Worm (Caenorhabditis elegans) whole organism, L4 larva: ENCODE data around the gene C55B6.4.
A peak's percentile ranks its signal among the peaks of the same experiment; 100 is the strongest.

Source experiments
- D1046.2 ChIP-seq: fragments of 200-800 bp; sonication (Bioruptor generic); IDR thresholded peaks from 2 replicates; pipeline ENCODE4 v1.3.6; 2022; ENCODE audit warnings: missing genetic modification characterization, missing compliant biosample characterization
- R02D3.7 ChIP-seq: fragments of 150-350 bp; sonication (generic microtip); optimal IDR thresholded peaks from 3 replicates; lab custom pipeline; 2014; ENCODE audit warnings: missing biosample characterization, missing genetic modification characterization
- T20F7.1 ChIP-seq: fragments of 200-800 bp; sonication (Bioruptor generic); optimal IDR thresholded peaks from 2 replicates; lab custom pipeline; 2018; ENCODE audit warnings: mild to moderate bottlenecking, missing genetic modification characterization, missing compliant biosample characterization
- Y105C5A.15 ChIP-seq: fragments of 200-800 bp; sonication (Bioruptor generic); IDR thresholded peaks from 2 replicates; pipeline ENCODE4 v1.3.6; 2022; ENCODE audit warnings: missing genetic modification characterization, missing compliant biosample characterization
- aha-1 ChIP-seq: fragments of 150-350 bp; peaks from one replicate; lab custom pipeline; 2014; ENCODE audit warnings: missing biosample characterization, missing genetic modification characterization
- ceh-20 ChIP-seq: fragments of 200-800 bp; sonication (Bioruptor generic); IDR thresholded peaks from 2 replicates; pipeline ENCODE4 v1.3.6; 2022; ENCODE audit warnings: missing genetic modification reagents, missing genetic modification characterization, missing compliant biosample characterization
- cey-2 ChIP-seq: sonication (generic microtip); optimal IDR thresholded peaks from 3 replicates; lab custom pipeline; 2017; ENCODE audit warnings: missing genetic modification characterization, mild to moderate bottlenecking, missing compliant biosample characterization, antibody characterized with exemption, borderline replicate concordance; ENCODE audit not compliant: insufficient read depth
- daf-16 ChIP-seq, 3 experiments: sonication (generic microtip); optimal IDR thresholded peaks; 2 replicates each; lab custom pipeline; 2016 to 2017; ENCODE audit warnings: missing genetic modification characterization in 3 of 3, missing genetic modification reagents in 3 of 3, mild to moderate bottlenecking in 2 of 3, missing compliant biosample characterization in 2 of 3, missing biosample characterization in 1 of 3, moderate library complexity in 1 of 3
- dmd-9 ChIP-seq: fragments of 200-800 bp; sonication (Bioruptor generic); IDR thresholded peaks from 2 replicates; pipeline ENCODE4 v1.3.6; 2022; ENCODE audit warnings: missing genetic modification reagents, missing genetic modification characterization, missing compliant biosample characterization
- duxl-1 ChIP-seq: sonication (generic microtip); optimal IDR thresholded peaks from 2 replicates; lab custom pipeline; 2016; ENCODE audit warnings: mild to moderate bottlenecking, missing genetic modification characterization, moderate library complexity, missing compliant biosample characterization; ENCODE audit not compliant: poor library complexity
- egl-43 ChIP-seq: fragments of 200-800 bp; sonication (Bioruptor generic); IDR thresholded peaks from 2 replicates; pipeline ENCODE4 v1.3.6; 2022; ENCODE audit warnings: missing genetic modification reagents, missing genetic modification characterization, missing compliant biosample characterization
- fkh-10 ChIP-seq: fragments of 150-350 bp; optimal IDR thresholded peaks from 2 replicates; lab custom pipeline; 2014; ENCODE audit warnings: missing biosample characterization, missing genetic modification reagents, missing genetic modification characterization
- hlh-11 ChIP-seq: fragments of 200-800 bp; sonication (Bioruptor generic); optimal IDR thresholded peaks from 2 replicates; lab custom pipeline; 2018; ENCODE audit warnings: mild to moderate bottlenecking, missing genetic modification characterization, missing compliant biosample characterization
- hlh-30 ChIP-seq: sonication (generic microtip); optimal IDR thresholded peaks from 2 replicates; lab custom pipeline; 2017; ENCODE audit warnings: antibody characterized with exemption, mild to moderate bottlenecking, missing genetic modification characterization, missing compliant biosample characterization; ENCODE audit not compliant: insufficient read depth
- hmg-1.1 ChIP-seq: fragments of 200-800 bp; sonication (Bioruptor generic); IDR thresholded peaks from 2 replicates; pipeline ENCODE4 v1.3.6; 2022; ENCODE audit warnings: missing genetic modification reagents, missing genetic modification characterization, missing compliant biosample characterization
- mep-1 ChIP-seq: fragments of 150-350 bp; sonication (generic microtip); optimal IDR thresholded peaks from 3 replicates; lab custom pipeline; 2014; ENCODE audit warnings: missing biosample characterization, missing genetic modification characterization
- mxl-3 ChIP-seq: fragments of 200-800 bp; sonication (Bioruptor generic); optimal IDR thresholded peaks from 2 replicates; lab custom pipeline; 2018; ENCODE audit warnings: mild to moderate bottlenecking, missing genetic modification characterization, missing compliant biosample characterization
- nhr-102 ChIP-seq: sonication (generic microtip); optimal IDR thresholded peaks from 2 replicates; lab custom pipeline; 2016; ENCODE audit warnings: mild to moderate bottlenecking, missing genetic modification characterization, moderate library complexity, missing compliant biosample characterization
- nhr-11 ChIP-seq: fragments of 150-350 bp; optimal IDR thresholded peaks from 2 replicates; lab custom pipeline; 2014; ENCODE audit warnings: missing biosample characterization, missing genetic modification characterization
- nhr-111 ChIP-seq: fragments of 200-800 bp; sonication (Bioruptor generic); optimal IDR thresholded peaks from 2 replicates; lab custom pipeline; 2018; ENCODE audit warnings: mild to moderate bottlenecking, missing genetic modification characterization, missing compliant biosample characterization
- nhr-237 ChIP-seq: sonication (generic microtip); optimal IDR thresholded peaks from 2 replicates; lab custom pipeline; 2017; ENCODE audit warnings: missing biosample characterization, missing genetic modification characterization
- nhr-25 ChIP-seq: sonication (generic microtip); optimal IDR thresholded peaks from 2 replicates; lab custom pipeline; 2017; ENCODE audit warnings: missing genetic modification characterization, mild to moderate bottlenecking, missing compliant biosample characterization, antibody characterized with exemption, moderate library complexity, borderline replicate concordance; ENCODE audit not compliant: insufficient read depth
- nhr-42 ChIP-seq: fragments of 200-800 bp; sonication (Bioruptor generic); IDR thresholded peaks from 2 replicates; pipeline ENCODE4 v1.3.6; 2022; ENCODE audit warnings: missing genetic modification characterization, missing compliant biosample characterization
- pha-4 ChIP-seq, 2 experiments: fragments of 150-350 bp in 1 of 2; fragments of 200-800 bp in 1 of 2; sonication (Bioruptor generic) in 1 of 2; IDR thresholded peaks in 1 of 2; optimal IDR thresholded peaks in 1 of 2; 2 replicates each; pipeline versions ENCODE4 v1.3.6 to Lab custom; 2014 to 2022; ENCODE audit warnings: missing genetic modification characterization in 2 of 2, missing genetic modification reagents in 2 of 2, missing biosample characterization in 1 of 2, missing compliant biosample characterization in 1 of 2
- set-16 ChIP-seq: fragments of 200-800 bp; sonication (Bioruptor generic); IDR thresholded peaks from 2 replicates; pipeline ENCODE4 v1.3.6; 2022; ENCODE audit warnings: missing genetic modification reagents, missing genetic modification characterization, missing compliant biosample characterization
- spr-3 ChIP-seq: fragments of 200-800 bp; sonication (Bioruptor generic); optimal IDR thresholded peaks from 2 replicates; lab custom pipeline; 2018; ENCODE audit warnings: mild to moderate bottlenecking, missing genetic modification characterization, missing compliant biosample characterization
- unc-62 ChIP-seq, 3 experiments: fragments of 150-350 bp in 1 of 3; sonication (generic microtip); optimal IDR thresholded peaks in 2 of 3; peaks in 1 of 3; 1 replicate in 1 of 3; 2 replicates in 2 of 3; lab custom pipeline; 2014 to 2017; ENCODE audit warnings: missing biosample characterization in 3 of 3, missing genetic modification characterization in 3 of 3, missing genetic modification reagents in 3 of 3, missing genotype in 1 of 3
- vab-7 ChIP-seq: fragments of 200-800 bp; sonication (Bioruptor generic); IDR thresholded peaks from 2 replicates; pipeline ENCODE4 v1.3.6; 2022; ENCODE audit warnings: missing genetic modification reagents, missing genetic modification characterization, missing compliant biosample characterization

Gene C55B6.4

DNA sequence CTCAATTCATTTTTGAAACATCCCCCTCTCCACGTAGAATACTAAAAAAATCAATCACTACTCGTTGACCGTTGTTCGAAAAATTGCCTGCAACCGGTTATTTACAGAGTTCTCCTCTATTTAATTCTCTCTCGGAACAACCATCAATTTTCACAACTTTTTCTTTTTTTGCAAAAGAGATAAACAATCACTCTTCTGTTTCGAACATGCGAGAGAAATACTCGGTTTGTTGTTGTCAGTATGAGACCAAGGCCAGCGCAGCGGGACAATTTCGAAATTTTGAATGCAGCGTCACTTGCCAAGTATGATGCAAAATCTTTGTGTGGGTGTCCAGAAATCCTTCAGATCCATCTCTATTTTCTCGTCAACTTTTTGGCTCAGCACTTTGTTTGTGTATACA lies 42.8 kb upstream of the C55B6.4 start (continued):
- TF ChIP-seq nhr-25 = peak; percentile 45
- TF ChIP-seq hlh-11 (tag; lab: Kevin White, UChicago) = peak; percentile 12
- no peak for TF ChIP-seq mxl-3 (GFP tag; lab: Kevin White, UChicago)
- TF ChIP-seq D1046.2 = no peak
- peak; percentile 20 for TF ChIP-seq duxl-1

DNA sequence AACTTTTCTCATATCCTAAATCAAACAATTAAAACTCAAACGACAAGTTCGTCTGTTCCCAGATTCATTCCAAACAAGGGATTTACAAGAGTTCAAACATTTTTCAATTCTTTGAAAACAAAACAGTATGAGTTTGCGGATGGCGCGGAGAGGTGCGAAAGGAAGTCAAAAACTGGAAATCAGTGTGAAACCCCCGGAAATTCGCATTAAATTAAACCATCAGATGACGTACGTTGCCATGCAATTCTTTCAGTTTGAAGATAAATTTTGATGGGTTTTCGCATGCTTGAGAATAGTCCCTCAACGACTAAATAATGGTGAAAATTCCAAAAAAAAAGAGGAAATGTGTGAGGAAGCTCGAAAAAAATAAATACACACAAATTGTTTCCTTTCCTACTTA lies 41.9 kb upstream of the C55B6.4 start:
- peak in 1 of 2 experiments; percentile 82 for TF ChIP-seq unc-62 (GFP tag; optimal IDR thresholded peaks at IDR 0.05 in 1 of 2; lab: Kevin White, UChicago)
- TF ChIP-seq unc-62 (tag; optimal IDR thresholded peaks at IDR 0.05; lab: Kevin White, UChicago) = no peak
- TF ChIP-seq spr-3 (GFP tag; lab: Kevin White, UChicago) = no peak
- peak; percentile 81 for TF ChIP-seq aha-1

DNA sequence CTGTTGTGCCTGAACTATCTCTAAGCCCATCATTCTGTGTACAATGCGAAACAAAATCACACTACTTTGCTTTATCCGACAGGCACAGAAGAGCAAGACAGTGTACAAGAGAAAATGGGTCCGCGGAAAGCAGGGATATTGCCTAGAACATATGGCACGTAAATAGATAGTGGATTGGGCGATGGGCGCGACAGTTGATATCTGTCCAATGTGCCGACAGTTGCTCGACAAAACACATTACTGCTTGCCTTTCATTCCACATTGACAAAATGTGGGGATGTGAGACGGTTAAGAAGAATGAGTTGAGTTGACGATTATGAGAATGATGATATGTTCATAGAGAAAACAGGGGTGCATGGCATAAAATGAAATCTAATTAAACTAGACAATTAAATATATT lies 37.5 kb upstream of the C55B6.4 start:
- TF ChIP-seq cey-2 (tag; lab: Kevin White, UChicago) (no peak), vab-7 (GFP tag; lab: Robert Waterston, UW) (no peak), aha-1 (no peak), egl-43 (GFP tag; lab: Robert Waterston, UW) (no peak), mep-1 (tag; lab: Kevin White, UChicago) (no peak), nhr-237 (tag; lab: Kevin White, UChicago) (no peak), nhr-42 (GFP tag; lab: Robert Waterston, UW) (no peak), nhr-11 (tag; lab: Kevin White, UChicago) (peak; percentile 19), nhr-25 (no peak), daf-16 (GFP tag; optimal IDR thresholded peaks at IDR 0.05; lab: Kevin White, UChicago) (peak in 1 of 2 experiments; percentile 42), daf-16 (tag; optimal IDR thresholded peaks at IDR 0.05; lab: Kevin White, UChicago) (no peak)

DNA sequence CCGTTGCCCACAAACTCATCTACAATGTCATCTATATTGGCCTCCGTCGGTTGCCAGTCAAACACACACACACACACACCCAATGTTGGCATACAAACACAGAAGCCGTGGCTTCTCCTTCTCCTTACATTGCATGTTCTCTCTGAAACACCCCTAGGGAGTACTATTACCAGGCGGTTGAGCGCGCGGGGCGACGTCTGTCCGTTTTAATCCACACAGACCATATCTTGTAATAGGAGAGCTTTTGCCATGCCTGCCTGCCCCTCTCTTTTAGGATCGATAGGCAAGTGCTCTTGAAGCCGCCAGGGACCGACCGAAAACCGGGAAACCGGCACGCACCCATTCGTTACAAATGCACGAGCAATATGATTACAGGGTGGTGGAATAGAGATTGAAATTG lies 37.0 kb upstream of the C55B6.4 start:
- TF ChIP-seq hmg-1.1 (GFP tag; lab: Robert Waterston, UW) (peak; percentile 28; the same call in 1 of the 2 replicates), T20F7.1 (GFP tag; lab: Kevin White, UChicago) (no peak), aha-1 (peak; percentile 16), hlh-30 (tag; lab: Kevin White, UChicago) (peak; percentile 1), set-16 (peak; percentile 25; the same call in 1 of the 2 replicates), R02D3.7 (tag; lab: Kevin White, UChicago) (no peak), nhr-111 (GFP tag; lab: Kevin White, UChicago) (no peak)
- TF ChIP-seq, all 104 proteins: peak for 4

DNA sequence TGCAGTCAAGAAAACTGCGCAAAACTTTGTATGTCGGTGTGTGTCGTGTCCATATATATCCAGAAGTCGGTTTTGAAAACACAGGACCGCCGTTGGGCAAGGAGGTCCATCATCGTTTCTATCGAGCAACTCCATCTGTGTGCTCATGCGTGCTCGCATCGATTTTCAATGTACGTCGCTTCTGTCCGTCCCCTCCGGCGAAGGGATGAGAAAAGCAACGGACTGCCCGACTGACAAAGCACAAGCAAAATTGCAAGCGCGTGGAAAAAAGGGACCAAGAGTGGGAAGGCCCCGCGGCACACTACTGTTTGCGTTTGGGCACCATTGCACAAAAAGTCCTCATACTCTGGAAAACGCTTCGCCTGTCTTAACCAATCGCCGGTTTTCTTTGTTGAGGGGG lies 34.9 kb upstream of the C55B6.4 start:
- peak; percentile 10 for TF ChIP-seq fkh-10
- no peak for TF ChIP-seq pha-4 (GFP tag; IDR thresholded peaks at IDR 0.05; lab: Robert Waterston, UW)
- TF ChIP-seq pha-4 (tag; optimal IDR thresholded peaks at IDR 0.05; lab: Kevin White, UChicago) = no peak
- no peak for TF ChIP-seq Y105C5A.15 (GFP tag; lab: Robert Waterston, UW)
- peak; percentile 29 for TF ChIP-seq aha-1
- 0 out of 2 replicates have a peak, but pooled peaks have one; percentile 6 for TF ChIP-seq dmd-9
- 0 out of 2 replicates have a peak, but pooled peaks have one; percentile 38 for TF ChIP-seq ceh-20 (GFP tag; lab: Robert Waterston, UW)
- TF ChIP-seq hlh-30 (tag; lab: Kevin White, UChicago) = peak; percentile 5
- TF ChIP-seq hmg-1.1 (GFP tag; lab: Robert Waterston, UW) = peak; percentile 48
- no peak for TF ChIP-seq nhr-25

DNA sequence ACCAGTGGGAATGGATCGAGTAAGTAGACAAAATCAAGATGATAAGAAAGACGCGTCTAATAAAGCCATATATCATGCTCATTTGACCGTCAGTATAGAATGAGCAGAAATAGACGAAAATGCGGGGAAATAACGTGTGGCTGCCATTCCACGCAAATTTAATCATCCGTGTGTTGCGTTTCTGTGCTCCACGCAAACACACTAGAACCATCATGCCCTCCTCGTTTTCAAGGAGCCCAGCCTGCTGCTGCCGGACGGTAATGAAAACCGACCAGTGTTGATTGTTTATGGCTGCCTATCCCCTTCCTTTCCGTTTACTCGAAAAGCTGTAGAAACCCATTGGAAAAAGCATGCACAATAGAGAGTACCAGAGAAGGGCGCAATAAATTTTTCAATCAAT lies 32.7 kb upstream of the C55B6.4 start:
- TF ChIP-seq nhr-102 (no peak), aha-1 (peak; percentile 29)
